Worm (Caenorhabditis elegans) whole organism, young adult: ENCODE data around the gene Y56A3A.16.
A peak's percentile ranks its signal among the peaks of the same experiment; 100 is the strongest.

Source experiments
- B0336.3 ChIP-seq: fragments of 200-800 bp; sonication (Bioruptor generic); IDR thresholded peaks from 2 replicates; pipeline ENCODE4 v1.3.6; 2022; ENCODE audit warnings: missing genetic modification characterization, missing compliant biosample characterization
- C06A6.2 ChIP-seq: fragments of 200-800 bp; sonication (Bioruptor generic); conservative IDR thresholded peaks from 2 replicates; pipeline ENCODE4 v1.3.6; 2022; ENCODE audit warnings: missing genetic modification characterization, missing compliant biosample characterization
- D2030.7 ChIP-seq: fragments of 200-800 bp; sonication (Bioruptor generic); IDR thresholded peaks from 2 replicates; pipeline ENCODE4 v1.3.6; 2022; ENCODE audit warnings: missing genetic modification reagents, missing genetic modification characterization, missing compliant biosample characterization
- F22D6.2 ChIP-seq: sonication (generic microtip); optimal IDR thresholded peaks from 2 replicates; lab custom pipeline; 2016; ENCODE audit warnings: mild to moderate bottlenecking, missing genetic modification characterization, missing compliant biosample characterization
- F33H1.4 ChIP-seq: fragments of 200-800 bp; sonication (Bioruptor generic); IDR thresholded peaks from 2 replicates; pipeline ENCODE4 v1.3.6; 2022; ENCODE audit warnings: missing genetic modification reagents, missing genetic modification characterization, missing compliant biosample characterization
- akir-1 ChIP-seq: fragments of 200-800 bp; sonication (Bioruptor generic); optimal IDR thresholded peaks from 2 replicates; lab custom pipeline; 2018; ENCODE audit warnings: mild to moderate bottlenecking, missing genetic modification characterization, moderate library complexity, missing compliant biosample characterization
- aptf-3 ChIP-seq: fragments of 200-800 bp; sonication (Bioruptor generic); IDR thresholded peaks from 2 replicates; pipeline ENCODE4 v1.3.6; 2022; ENCODE audit warnings: missing genetic modification characterization, missing compliant biosample characterization
- attf-5 ChIP-seq: fragments of 200-800 bp; sonication (Bioruptor generic); optimal IDR thresholded peaks from 2 replicates; lab custom pipeline; 2018; ENCODE audit warnings: mild to moderate bottlenecking, missing genetic modification characterization, missing compliant biosample characterization
- bed-1 ChIP-seq: fragments of 200-800 bp; sonication (Bioruptor generic); IDR thresholded peaks from 2 replicates; pipeline ENCODE4 v1.3.6; 2022; ENCODE audit warnings: missing genetic modification reagents, missing genetic modification characterization, missing compliant biosample characterization
- cebp-2 ChIP-seq: fragments of 200-800 bp; sonication (Bioruptor generic); IDR thresholded peaks from 2 replicates; pipeline ENCODE4 v1.3.6; 2022; ENCODE audit warnings: missing genetic modification characterization, missing compliant biosample characterization
- ceh-40 ChIP-seq: fragments of 200-800 bp; sonication (Bioruptor generic); IDR thresholded peaks from 2 replicates; pipeline ENCODE4 v1.3.6; 2022; ENCODE audit warnings: missing genetic modification characterization, missing compliant biosample characterization
- ceh-79 ChIP-seq: sonication (generic microtip); optimal IDR thresholded peaks from 2 replicates; lab custom pipeline; 2017; ENCODE audit warnings: mild to moderate bottlenecking, missing genetic modification characterization, missing compliant biosample characterization
- die-1 ChIP-seq: sonication (generic microtip); optimal IDR thresholded peaks from 2 replicates; lab custom pipeline; 2016; ENCODE audit warnings: missing genotype, mild to moderate bottlenecking, missing genetic modification characterization, missing compliant biosample characterization
- dox-1 ChIP-seq: fragments of 200-800 bp; sonication (Bioruptor generic); IDR thresholded peaks from 2 replicates; pipeline ENCODE4 v1.3.6; 2022; ENCODE audit warnings: missing genetic modification reagents, missing genetic modification characterization, missing compliant biosample characterization
- egrh-3 ChIP-seq: fragments of 200-800 bp; sonication (Bioruptor generic); IDR thresholded peaks from 2 replicates; pipeline ENCODE4 v1.3.6; 2022; ENCODE audit warnings: missing genetic modification reagents, missing genetic modification characterization, missing compliant biosample characterization
- ekl-4 ChIP-seq: fragments of 200-800 bp; sonication (Bioruptor generic); IDR thresholded peaks from 2 replicates; pipeline ENCODE4 v1.3.6; 2022; ENCODE audit warnings: missing genetic modification reagents, missing genetic modification characterization, missing compliant biosample characterization
- ets-4 ChIP-seq: fragments of 200-800 bp; sonication (Bioruptor generic); optimal IDR thresholded peaks from 2 replicates; lab custom pipeline; 2018; ENCODE audit warnings: mild to moderate bottlenecking, missing genetic modification characterization, missing compliant biosample characterization
- fkh-3 ChIP-seq: sonication (generic microtip); optimal IDR thresholded peaks from 2 replicates; lab custom pipeline; 2016; ENCODE audit warnings: mild to moderate bottlenecking, missing genetic modification characterization, missing compliant biosample characterization
- hmg-1.2 ChIP-seq: fragments of 200-800 bp; sonication (Bioruptor generic); IDR thresholded peaks from 2 replicates; pipeline ENCODE4 v1.3.6; 2022; ENCODE audit warnings: missing genetic modification reagents, missing genetic modification characterization, missing compliant biosample characterization
- let-526 ChIP-seq: fragments of 200-800 bp; sonication (Bioruptor generic); IDR thresholded peaks from 2 replicates; pipeline ENCODE4 v1.3.6; 2022; ENCODE audit warnings: missing genetic modification reagents, missing genetic modification characterization, missing compliant biosample characterization
- let-607 ChIP-seq, 2 experiments: fragments of 200-800 bp in 1 of 2; sonication (Bioruptor generic) in 1 of 2; sonication (generic microtip) in 1 of 2; optimal IDR thresholded peaks; 2 replicates each; lab custom pipeline; 2016 to 2018; ENCODE audit warnings: mild to moderate bottlenecking in 2 of 2, missing compliant biosample characterization in 2 of 2, missing genetic modification characterization in 2 of 2, moderate library complexity in 2 of 2, missing genotype in 1 of 2
- lin-54 ChIP-seq: fragments of 200-800 bp; sonication (Bioruptor generic); optimal IDR thresholded peaks from 2 replicates; lab custom pipeline; 2018; ENCODE audit warnings: mild to moderate bottlenecking, missing genetic modification characterization, missing compliant biosample characterization
- lsy-27 ChIP-seq: sonication (generic microtip); optimal IDR thresholded peaks from 2 replicates; lab custom pipeline; 2017; ENCODE audit warnings: missing genetic modification characterization, mild to moderate bottlenecking, missing compliant biosample characterization, antibody characterized with exemption, missing genotype, borderline replicate concordance; ENCODE audit not compliant: insufficient read depth
- madf-6 ChIP-seq: fragments of 200-800 bp; sonication (Bioruptor generic); IDR thresholded peaks from 2 replicates; pipeline ENCODE4 v1.3.6; 2022; ENCODE audit warnings: missing genetic modification reagents, missing genetic modification characterization, missing compliant biosample characterization
- madf-8 ChIP-seq: fragments of 200-800 bp; sonication (Bioruptor generic); conservative IDR thresholded peaks from 2 replicates; pipeline ENCODE4 v1.3.6; 2022; ENCODE audit warnings: missing genetic modification reagents, missing genetic modification characterization, missing compliant biosample characterization
- mcd-1 ChIP-seq: fragments of 200-800 bp; sonication (Bioruptor generic); IDR thresholded peaks from 2 replicates; pipeline ENCODE4 v1.3.6; 2022; ENCODE audit warnings: missing genetic modification reagents, missing genetic modification characterization, missing compliant biosample characterization
- mel-28 ChIP-seq: sonication (generic microtip); optimal IDR thresholded peaks from 2 replicates; lab custom pipeline; 2016; ENCODE audit warnings: borderline replicate concordance, mild to moderate bottlenecking, missing genetic modification characterization, missing compliant biosample characterization
- nhr-80 ChIP-seq: sonication (generic microtip); optimal IDR thresholded peaks from 2 replicates; lab custom pipeline; 2016; ENCODE audit warnings: missing genetic modification characterization, missing compliant biosample characterization
- pbrm-1 ChIP-seq: fragments of 200-800 bp; sonication (Bioruptor generic); IDR thresholded peaks from 2 replicates; pipeline ENCODE4 v1.3.6; 2022; ENCODE audit warnings: missing genetic modification reagents, missing genetic modification characterization, missing compliant biosample characterization
- rcor-1 ChIP-seq: fragments of 200-800 bp; sonication (Bioruptor generic); IDR thresholded peaks from 2 replicates; pipeline ENCODE4 v1.3.6; 2022; ENCODE audit warnings: missing genetic modification reagents, missing genetic modification characterization, missing compliant biosample characterization
- snpc-4 ChIP-seq, 5 experiments: fragments of 150-350 bp in 1 of 5; sonication (generic microtip) in 4 of 5; optimal IDR thresholded peaks; 2 replicates each; lab custom pipeline; 2014 to 2018; ENCODE audit warnings: missing genetic modification characterization in 5 of 5, missing biosample characterization in 3 of 5, antibody characterized with exemption in 2 of 5, mild to moderate bottlenecking in 2 of 5, missing compliant biosample characterization in 2 of 5, missing genotype in 2 of 5, moderate library complexity in 2 of 5, missing genetic modification reagents in 1 of 5
- tbx-9 ChIP-seq: sonication (generic microtip); optimal IDR thresholded peaks from 2 replicates; lab custom pipeline; 2016; ENCODE audit warnings: borderline replicate concordance, missing genetic modification characterization, inconsistent platforms, missing compliant biosample characterization
- unc-130 ChIP-seq: sonication (generic microtip); optimal IDR thresholded peaks from 2 replicates; lab custom pipeline; 2016; ENCODE audit warnings: missing genetic modification reagents, missing genetic modification characterization, missing compliant biosample characterization
- unc-62 ChIP-seq: fragments of 150-350 bp; optimal IDR thresholded peaks from 2 replicates; lab custom pipeline; 2014; ENCODE audit warnings: missing biosample characterization, missing genetic modification reagents, missing genetic modification characterization
- zfh-2 ChIP-seq: fragments of 200-800 bp; sonication (Bioruptor generic); conservative IDR thresholded peaks from 2 replicates; pipeline ENCODE4 v1.3.6; 2022; ENCODE audit warnings: missing genetic modification reagents, missing genetic modification characterization, missing compliant biosample characterization

Gene Y56A3A.16

ce11 chrIII:11881549-11881948 lies 32.6 kb downstream of the Y56A3A.16 start:
- TF ChIP-seq hmg-1.2 (GFP tag; lab: Robert Waterston, UW) (peak; percentile 93), nhr-80 (tag; lab: Kevin White, UChicago) (peak; percentile 86), F22D6.2 (no peak), B0336.3 (GFP tag; lab: Robert Waterston, UW) (no peak), ceh-40 (no peak), die-1 (no peak), madf-6 (GFP tag; lab: Robert Waterston, UW) (no peak), madf-8 (GFP tag; lab: Robert Waterston, UW) (no peak), let-526 (GFP tag; lab: Robert Waterston, UW) (no peak), attf-5 (peak; percentile 14), rcor-1 (GFP tag; lab: Robert Waterston, UW) (no peak), unc-62 (GFP tag; lab: Kevin White, UChicago) (peak; percentile 49), D2030.7 (GFP tag; lab: Robert Waterston, UW) (no peak), tbx-9 (tag; lab: Kevin White, UChicago) (no peak), ets-4 (GFP tag; lab: Kevin White, UChicago) (peak; percentile 45)
- TF ChIP-seq, all 124 proteins: peak for 5

- TF ChIP-seq nhr-80 (tag; lab: Kevin White, UChicago) (peak; percentile 54), unc-62 (GFP tag; lab: Kevin White, UChicago) (no peak), hmg-1.2 (GFP tag; lab: Robert Waterston, UW) (peak; percentile 89), dox-1 (GFP tag; lab: Robert Waterston, UW) (0 out of 2 replicates have a peak, but pooled peaks have one; percentile 10), F33H1.4 (no peak), let-607 (tag; optimal IDR thresholded peaks at IDR 0.05; lab: Kevin White, UChicago) (peak in 1 of 2 experiments; percentile 23), attf-5 (no peak)
Observed at ce11 chrIII:11878751-11879150, 35.4 kb downstream of the Y56A3A.16 start, which contains the start of gene Y56A3A.6. Gene Y56A3A.6, minus strand, starts transcription at chrIII:11878803.

ce11 chrIII:11876130-11876529 lies 38.0 kb downstream of the Y56A3A.16 start:
- 0 out of 2 replicates have a peak, but pooled peaks have one; percentile 23 for TF ChIP-seq zfh-2
- TF ChIP-seq mel-28: no peak

ce11 chrIII:11874242-11874641 lies 39.9 kb downstream of the Y56A3A.16 start:
- TF ChIP-seq zfh-2 (peak; percentile 81), egrh-3 (peak; percentile 66), ceh-79 (tag; lab: Kevin White, UChicago) (no peak), ekl-4 (GFP tag; lab: Robert Waterston, UW) (0 out of 2 replicates have a peak, but pooled peaks have one; percentile 25), nhr-80 (tag; lab: Kevin White, UChicago) (no peak)
- TF ChIP-seq, all 124 proteins: peak for 3

ce11 chrIII:11871617-11872016 lies 42.5 kb downstream of the Y56A3A.16 start:
- 0 out of 2 replicates have a peak, but pooled peaks have one; percentile 79 for TF ChIP-seq bed-1 (GFP tag; lab: Robert Waterston, UW)
- no peak for TF ChIP-seq unc-130 (GFP tag; lab: Kevin White, UChicago)
- no peak for TF ChIP-seq cebp-2
- no peak for TF ChIP-seq snpc-4 (GFP tag; optimal IDR thresholded peaks at IDR 0.05; lab: Kevin White, UChicago)
- TF ChIP-seq snpc-4 (tag; optimal IDR thresholded peaks at IDR 0.05; lab: Kevin White, UChicago): no peak
- peak; percentile 54 for TF ChIP-seq zfh-2
- TF ChIP-seq lin-54: no peak
- no peak for TF ChIP-seq C06A6.2 (GFP tag; lab: Robert Waterston, UW)
- TF ChIP-seq egrh-3: peak; percentile 9; the same call in 1 of the 2 replicates
- TF ChIP-seq lsy-27 (tag; lab: Kevin White, UChicago): no peak
- no peak for TF ChIP-seq pbrm-1 (GFP tag; lab: Robert Waterston, UW)
- TF ChIP-seq mcd-1 (GFP tag; lab: Robert Waterston, UW): no peak
- TF ChIP-seq D2030.7 (GFP tag; lab: Robert Waterston, UW): no peak
- no peak for TF ChIP-seq akir-1 (GFP tag; lab: Kevin White, UChicago)
- TF ChIP-seq fkh-3 (tag; lab: Kevin White, UChicago): no peak
- TF ChIP-seq unc-62 (GFP tag; lab: Kevin White, UChicago): no peak
- TF ChIP-seq aptf-3 (GFP tag; lab: Robert Waterston, UW): 0 out of 2 replicates have a peak, but pooled peaks have one; percentile 19
- no peak for TF ChIP-seq F33H1.4
